Fruit fly (Drosophila melanogaster): ENCODE measurements around the gene AnxB10.

AnxB10 gene

DNA sequence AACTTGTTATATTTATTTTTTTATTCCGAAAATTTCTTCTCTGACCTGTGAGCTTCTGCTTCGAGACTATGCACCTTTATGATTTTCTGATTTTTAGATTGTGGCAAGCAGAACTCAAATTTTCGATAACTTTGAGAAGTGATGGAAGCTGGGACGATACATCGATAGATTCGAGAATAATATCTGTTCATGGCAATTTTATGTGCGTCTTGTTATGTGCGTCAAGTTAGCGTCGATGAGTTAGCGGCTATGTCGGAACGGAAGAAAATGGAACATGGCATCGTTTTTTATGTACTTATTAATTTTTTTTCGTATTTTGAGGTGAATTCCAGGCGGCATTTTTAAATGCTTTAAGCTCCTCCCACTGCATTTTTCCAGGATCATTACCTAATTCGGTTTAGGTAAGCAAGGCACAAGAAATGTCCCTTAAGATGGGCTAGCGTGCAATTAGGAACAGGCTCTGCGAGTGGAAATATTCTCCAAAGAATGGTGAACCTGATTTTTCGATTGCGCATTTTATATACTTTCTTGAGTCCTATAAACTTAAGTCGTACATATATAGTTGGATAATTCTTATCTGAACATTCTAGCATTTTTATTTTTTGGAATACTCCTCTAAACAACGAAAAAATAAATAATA is 7.4 kb downstream of the AnxB10 start, which contains the start of gene Phf7 (continued):
- TF ChIP-seq CG4707 (GFP tag; optimal IDR thresholded peaks at IDR 0.05) = no peak
- no peak for TF ChIP-seq ttk (GFP tag; IDR thresholded peaks at IDR 0.05)
- TF ChIP-seq Atf-2 (GFP tag; optimal IDR thresholded peaks at IDR 0.05) = no peak
- TF ChIP-seq unpg (GFP tag; optimal IDR thresholded peaks at IDR 0.05) = no peak
- TF ChIP-seq CG15479 (GFP tag; optimal IDR thresholded peaks at IDR 0.05) = no peak
- no peak for TF ChIP-seq gsb (GFP tag; IDR thresholded peaks at IDR 0.05)
- no peak for TF ChIP-seq CG7745 (tag; optimal IDR thresholded peaks at IDR 0.05)
- TF ChIP-seq CG32767 (GFP tag; IDR thresholded peaks at IDR 0.05) = no peak
- no peak for TF ChIP-seq CG16779 (GFP tag; IDR thresholded peaks at IDR 0.05)
- TF ChIP-seq zf30C (GFP tag; optimal IDR thresholded peaks at IDR 0.05) = no peak
- no peak for TF ChIP-seq cwo (GFP tag; optimal IDR thresholded peaks at IDR 0.05)
- TF ChIP-seq lov (optimal IDR thresholded peaks at IDR 0.05) = no peak
- TF ChIP-seq lov (GFP tag; IDR thresholded peaks at IDR 0.05) = no peak
- TF ChIP-seq ab (GFP tag; optimal IDR thresholded peaks at IDR 0.05) = no peak
- no peak for TF ChIP-seq caup (GFP tag; optimal IDR thresholded peaks at IDR 0.05; ENCODE audit: severe bottlenecking)
- no peak for TF ChIP-seq z (GFP tag; IDR thresholded peaks at IDR 0.05)
- TF ChIP-seq CG7839 (tag; optimal IDR thresholded peaks at IDR 0.05) = no peak
- no peak for TF ChIP-seq Poxn (GFP tag; IDR thresholded peaks at IDR 0.05)
- no peak for TF ChIP-seq Bteb2 (GFP tag; optimal IDR thresholded peaks at IDR 0.05)
- no peak for TF ChIP-seq gem (tag; optimal IDR thresholded peaks at IDR 0.05)
- TF ChIP-seq amos (GFP tag; IDR thresholded peaks at IDR 0.05; ENCODE audit: partially characterized antibody) = peak; percentile 86
- TF ChIP-seq CG14441 (GFP tag; IDR thresholded peaks at IDR 0.05) = no peak
- no peak for TF ChIP-seq ind (GFP tag; optimal IDR thresholded peaks at IDR 0.05)
- no peak for TF ChIP-seq ems (GFP tag; optimal IDR thresholded peaks at IDR 0.05)
- no peak for TF ChIP-seq CG31388 (GFP tag; optimal IDR thresholded peaks at IDR 0.05)
- TF ChIP-seq BtbVII (GFP tag; optimal IDR thresholded peaks at IDR 0.05) = no peak
- TF ChIP-seq pfk (GFP tag; optimal IDR thresholded peaks at IDR 0.05) = peak; percentile 94
- TF ChIP-seq Mes4 (GFP tag; optimal IDR thresholded peaks at IDR 0.05) = no peak
- no peak for TF ChIP-seq bowl (GFP tag; IDR thresholded peaks at IDR 0.05)
- TF ChIP-seq inv (GFP tag; IDR thresholded peaks at IDR 0.05; ENCODE audit: partially characterized antibody) = peak; percentile 78
- no peak for TF ChIP-seq CG2712 (tag; optimal IDR thresholded peaks at IDR 0.05)
- peak; percentile 100 for TF ChIP-seq CG1603 (tag; optimal IDR thresholded peaks at IDR 0.05)
- TF ChIP-seq Awh (GFP tag; IDR thresholded peaks at IDR 0.05) = no peak
- TF ChIP-seq CG16863 (GFP tag; optimal IDR thresholded peaks at IDR 0.05) = no peak
- no peak for TF ChIP-seq Camta (GFP tag; optimal IDR thresholded peaks at IDR 0.05)
- no peak for TF ChIP-seq CG1832 (GFP tag; optimal IDR thresholded peaks at IDR 0.05)
- TF ChIP-seq CG13424 (tag; optimal IDR thresholded peaks at IDR 0.05) = no peak
- TF ChIP-seq al (GFP tag; IDR thresholded peaks at IDR 0.05) = no peak
- peak; percentile 1 for TF ChIP-seq HmgZ (tag; optimal IDR thresholded peaks at IDR 0.05)
- peak; percentile 39; the same call in 1 of the 2 replicates for TF ChIP-seq nerfin-2 (GFP tag; IDR thresholded peaks at IDR 0.05; ENCODE audit: partially characterized antibody)
- TF ChIP-seq CG15696 (tag; optimal IDR thresholded peaks at IDR 0.05) = no peak
- TF ChIP-seq knrl (GFP tag; IDR thresholded peaks at IDR 0.05; ENCODE audit: partially characterized antibody) = peak; percentile 81
- peak; percentile 20 for TF ChIP-seq trem (tag; optimal IDR thresholded peaks at IDR 0.05)
- no peak for TF ChIP-seq Aef1 (GFP tag; IDR thresholded peaks at IDR 0.05)
- TF ChIP-seq sr (GFP tag; IDR thresholded peaks at IDR 0.05) = no peak
- TF ChIP-seq stwl (tag; optimal IDR thresholded peaks at IDR 0.05) = peak; percentile 74
- TF ChIP-seq cg (GFP tag; optimal IDR thresholded peaks at IDR 0.05) = no peak
- peak; percentile 64; the same call in 1 of the 2 replicates for TF ChIP-seq CG1024 (GFP tag; IDR thresholded peaks at IDR 0.05)
- TF ChIP-seq Med (GFP tag) = peak; percentile 68
- TF ChIP-seq CG3995 (GFP tag; optimal IDR thresholded peaks at IDR 0.05) = peak; percentile 12

Measured in whole organism, embryonic.